Worm (Caenorhabditis elegans) whole organism, late embryonic: ENCODE measurements around the gene col-120.

Source experiments
- C38D4.7 ChIP-seq: fragments of 200-800 bp; sonication (Bioruptor generic); optimal IDR thresholded peaks from 2 replicates; lab custom pipeline; 2018; ENCODE audit warnings: mild to moderate bottlenecking, missing genetic modification characterization, moderate library complexity, missing compliant biosample characterization
- F13H6.1 ChIP-seq: sonication (generic microtip); optimal IDR thresholded peaks from 2 replicates; lab custom pipeline; 2016; ENCODE audit warnings: missing genetic modification characterization, missing compliant biosample characterization
- ama-1 ChIP-seq: fragments of 150-350 bp; optimal IDR thresholded peaks from 2 replicates; lab custom pipeline; 2014
- ets-4 ChIP-seq: sonication (generic microtip); optimal IDR thresholded peaks from 2 replicates; lab custom pipeline; 2016; ENCODE audit warnings: missing genetic modification characterization, missing compliant biosample characterization
- hlh-6 ChIP-seq: sonication (generic microtip); optimal IDR thresholded peaks from 2 replicates; lab custom pipeline; 2016; ENCODE audit warnings: missing genotype, missing genetic modification characterization, missing compliant biosample characterization
- lim-6 ChIP-seq: sonication (generic microtip); optimal IDR thresholded peaks from 2 replicates; lab custom pipeline; 2016; ENCODE audit warnings: missing genetic modification characterization, missing compliant biosample characterization
- nhr-11 ChIP-seq: fragments of 150-350 bp; optimal IDR thresholded peaks from 2 replicates; lab custom pipeline; 2014; ENCODE audit warnings: missing biosample characterization, missing genetic modification characterization
- npax-4 ChIP-seq: sonication (generic microtip); optimal IDR thresholded peaks from 2 replicates; lab custom pipeline; 2016; ENCODE audit warnings: missing genetic modification characterization, missing compliant biosample characterization
- pha-4 ChIP-seq: fragments of 150-350 bp; optimal IDR thresholded peaks from 2 replicates; lab custom pipeline; 2018; ENCODE audit warnings: missing biosample characterization, missing genetic modification reagents, missing genetic modification characterization
- pqm-1 ChIP-seq: sonication (generic microtip); optimal IDR thresholded peaks from 2 replicates; lab custom pipeline; 2016; ENCODE audit warnings: missing genetic modification characterization, missing compliant biosample characterization
- ref-2 ChIP-seq: sonication (generic microtip); optimal IDR thresholded peaks from 2 replicates; lab custom pipeline; 2016; ENCODE audit warnings: missing genetic modification characterization, missing compliant biosample characterization
- sox-4 ChIP-seq: sonication (generic microtip); optimal IDR thresholded peaks from 2 replicates; lab custom pipeline; 2017; ENCODE audit warnings: mild to moderate bottlenecking, missing genetic modification characterization, inconsistent platforms, missing compliant biosample characterization

- TF ChIP-seq hlh-6 (tag; lab: Kevin White, UChicago) (no peak), pha-4 (tag; lab: Kevin White, UChicago) (no peak), ama-1 (lab: Kevin White, UChicago) (peak; percentile 25), sox-4 (tag; lab: Kevin White, UChicago) (no peak), ref-2 (tag; lab: Kevin White, UChicago) (no peak), lim-6 (tag; lab: Kevin White, UChicago) (no peak), nhr-11 (tag; lab: Kevin White, UChicago) (no peak), pqm-1 (tag; lab: Kevin White, UChicago) (no peak), F13H6.1 (tag; lab: Kevin White, UChicago) (no peak), C38D4.7 (no peak), npax-4 (tag; lab: Kevin White, UChicago) (no peak), ets-4 (no peak)
Measured at ce11 chrIV:9258547-9258946, 3.0 kb downstream of the col-120 start.
